Worm (Caenorhabditis elegans): ENCODE results near the gene C14B4.2.

C14B4.2 gene

DNA sequence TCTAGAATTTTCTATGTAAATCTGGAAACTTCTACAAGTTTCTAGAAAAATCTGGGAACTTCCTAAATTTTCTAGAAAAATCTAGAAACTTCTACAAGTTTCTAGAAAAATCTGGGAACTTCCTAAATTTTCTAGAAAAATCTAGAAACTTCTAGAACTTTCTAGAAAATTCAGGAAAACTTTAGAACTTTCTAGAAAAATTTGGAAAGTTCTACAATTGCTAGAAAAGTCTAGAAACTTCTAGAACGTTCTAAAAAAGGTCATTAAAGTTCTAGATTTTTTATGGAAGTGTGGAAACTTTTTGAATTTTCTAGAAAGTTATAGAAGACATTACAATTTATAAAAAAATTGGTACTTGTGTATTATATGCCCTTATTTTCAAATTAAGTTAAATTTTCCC is 69.4 kb downstream of the C14B4.2 start, which contains the start of gene F55C9.5:
TSS of gene F55C9.5 (minus strand) at position 101 of the 400 bp plus-strand sequence.
- no peak for TF ChIP-seq unc-62 (GFP tag; optimal IDR thresholded peaks at IDR 0.05)
- no peak for TF ChIP-seq ztf-4 (tag; optimal IDR thresholded peaks at IDR 0.05)
- TF ChIP-seq irx-1 (tag; optimal IDR thresholded peaks at IDR 0.05) = no peak
- no peak for TF ChIP-seq unc-86 (tag; optimal IDR thresholded peaks at IDR 0.05)
- TF ChIP-seq nhr-19 (GFP tag; conservative IDR thresholded peaks at IDR 0.05) = no peak
- TF ChIP-seq aha-1 (tag; optimal IDR thresholded peaks at IDR 0.05) = no peak
- no peak for TF ChIP-seq vab-15 (tag; optimal IDR thresholded peaks at IDR 0.05)
- no peak for TF ChIP-seq nhr-12 (tag; optimal IDR thresholded peaks at IDR 0.05)
- no peak for TF ChIP-seq pax-3 (tag; optimal IDR thresholded peaks at IDR 0.05)
- TF ChIP-seq ceh-8 (GFP tag; optimal IDR thresholded peaks at IDR 0.05) = no peak
- TF ChIP-seq nhr-71 (tag; optimal IDR thresholded peaks at IDR 0.05) = no peak
- TF ChIP-seq jun-1 (tag; optimal IDR thresholded peaks at IDR 0.05) = no peak
- TF ChIP-seq pqm-1 (tag; optimal IDR thresholded peaks at IDR 0.05) = no peak
- no peak for TF ChIP-seq unc-98 (GFP tag; IDR thresholded peaks at IDR 0.05)
- no peak for TF ChIP-seq nhr-85 (tag)
- no peak for TF ChIP-seq sup-37 (GFP tag; optimal IDR thresholded peaks at IDR 0.05)
- no peak for TF ChIP-seq efl-3 (GFP tag; optimal IDR thresholded peaks at IDR 0.05)
- TF ChIP-seq grh-1 (GFP tag; IDR thresholded peaks at IDR 0.05) = no peak
- TF ChIP-seq C16A3.4 (tag; optimal IDR thresholded peaks at IDR 0.05) = no peak
- no peak for TF ChIP-seq lin-13 (GFP tag; optimal IDR thresholded peaks at IDR 0.05)

DNA sequence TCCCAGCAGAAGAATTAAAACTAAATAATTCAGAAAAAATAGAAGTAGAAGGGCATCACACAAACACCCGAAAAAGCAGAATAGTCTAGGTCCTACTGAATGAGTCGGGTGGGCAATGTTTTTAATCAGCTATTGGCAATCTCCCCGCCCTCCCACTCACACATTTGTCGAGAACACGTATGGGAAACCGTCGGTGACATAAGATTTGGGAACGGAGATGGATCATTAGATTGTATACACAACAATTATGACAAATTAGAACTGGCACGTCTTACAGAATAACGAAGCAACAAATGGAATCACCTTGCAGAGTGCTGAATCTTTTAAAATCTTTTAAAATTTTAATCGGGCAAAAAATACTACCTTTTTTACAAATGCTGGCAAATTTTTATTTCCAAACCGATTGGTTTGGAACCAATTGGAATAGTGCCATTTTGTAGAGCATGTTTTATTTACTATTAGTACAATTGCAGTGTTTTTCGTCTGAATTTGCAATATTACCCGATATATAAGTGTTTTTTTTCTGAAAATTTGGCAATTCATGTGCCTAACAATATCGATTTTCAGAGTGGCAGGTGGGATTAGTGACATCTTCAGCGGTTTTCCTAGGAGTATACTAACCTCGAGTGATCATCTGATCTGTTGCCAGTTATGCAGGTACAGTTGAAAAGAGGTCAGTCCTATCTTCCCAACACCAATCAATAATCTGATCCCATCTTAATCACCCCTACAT is 74.2 kb downstream of the C14B4.2 start, which contains the start of the genes F55C9.3 and fbxb-57:
TSS of gene F55C9.3 (minus strand) at position 101 of the 733 bp plus-strand sequence.
TSS of gene fbxb-57 (plus strand) at position 683 of the 733 bp plus-strand sequence.
- TF ChIP-seq zip-4 (GFP tag; optimal IDR thresholded peaks at IDR 0.05) (no peak), sox-4 (tag; optimal IDR thresholded peaks at IDR 0.05) (no peak), mep-1 (tag; optimal IDR thresholded peaks at IDR 0.05) (no peak), unc-62 (GFP tag; optimal IDR thresholded peaks at IDR 0.05) (no peak), hlh-17 (GFP tag; optimal IDR thresholded peaks at IDR 0.05; ENCODE audit: borderline replicate concordance) (no peak), nhr-12 (tag; optimal IDR thresholded peaks at IDR 0.05) (no peak), fkh-10 (GFP tag; optimal IDR thresholded peaks at IDR 0.05) (no peak), tlp-1 (tag; optimal IDR thresholded peaks at IDR 0.05) (no peak), hpl-2 (GFP tag; optimal IDR thresholded peaks at IDR 0.05) (no peak), irx-1 (tag; optimal IDR thresholded peaks at IDR 0.05) (no peak), ama-1 (optimal IDR thresholded peaks at IDR 0.05) (no peak), nhr-11 (tag; optimal IDR thresholded peaks at IDR 0.05) (no peak), ceh-90 (tag; optimal IDR thresholded peaks at IDR 0.05) (no peak), elt-3 (tag; optimal IDR thresholded peaks at IDR 0.05) (no peak), nhr-237 (tag; optimal IDR thresholded peaks at IDR 0.05) (no peak), pag-3 (tag; optimal IDR thresholded peaks at IDR 0.05; ENCODE audit: borderline replicate concordance, insufficient read depth) (no peak)

DNA sequence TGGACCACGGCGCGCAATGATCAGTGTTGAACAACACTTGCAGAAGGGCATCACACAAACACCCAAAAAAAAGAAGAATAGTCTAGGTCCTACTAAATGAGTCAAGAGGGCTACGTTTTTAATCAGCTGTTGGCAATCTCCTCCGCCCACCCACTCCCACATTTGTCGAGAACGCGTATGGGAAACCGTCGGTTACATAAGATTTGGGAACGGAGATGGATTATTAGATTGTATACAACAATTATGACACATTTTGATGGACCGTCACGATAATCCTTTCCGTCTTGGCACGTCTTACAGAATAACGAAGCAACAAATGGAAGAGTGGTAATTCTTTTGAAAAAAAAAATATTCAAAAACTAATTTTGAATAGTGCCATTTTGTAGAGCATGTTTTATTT is 76.5 kb downstream of the C14B4.2 start:
- TF ChIP-seq tbx-2 (tag; optimal IDR thresholded peaks at IDR 0.05) (no peak), aha-1 (tag; optimal IDR thresholded peaks at IDR 0.05) (no peak), mef-2 (tag; optimal IDR thresholded peaks at IDR 0.05) (no peak), pax-3 (tag; optimal IDR thresholded peaks at IDR 0.05) (no peak), ets-5 (GFP tag; IDR thresholded peaks at IDR 0.05) (no peak), nhr-20 (tag; optimal IDR thresholded peaks at IDR 0.05) (no peak), mdl-1 (tag; optimal IDR thresholded peaks at IDR 0.05) (no peak), grh-1 (GFP tag; IDR thresholded peaks at IDR 0.05) (no peak), sptf-1 (tag; optimal IDR thresholded peaks at IDR 0.05) (no peak), vab-15 (tag; optimal IDR thresholded peaks at IDR 0.05) (no peak), unc-30 (tag; optimal IDR thresholded peaks at IDR 0.05) (no peak), ztf-11 (tag; optimal IDR thresholded peaks at IDR 0.05) (no peak), lir-3 (tag; optimal IDR thresholded peaks at IDR 0.05; ENCODE audit: poor library complexity) (no peak), C04F5.9 (tag; optimal IDR thresholded peaks at IDR 0.05) (no peak), lin-15B (tag; optimal IDR thresholded peaks at IDR 0.05) (no peak), snpc-4 (tag; optimal IDR thresholded peaks at IDR 0.05) (no peak), pag-3 (tag; optimal IDR thresholded peaks at IDR 0.05; ENCODE audit: borderline replicate concordance, insufficient read depth) (no peak), nhr-11 (tag; optimal IDR thresholded peaks at IDR 0.05) (no peak)
